Worm (Caenorhabditis elegans): ENCODE results near the gene ZK1248.11.

The ZK1248.11 gene

ce11 chrII:5804288-5804687 lies 24.1 kb downstream of the ZK1248.11 start:
- TF ChIP-seq R02D3.7 (tag; optimal IDR thresholded peaks at IDR 0.05): no peak
- TF ChIP-seq ces-1 (GFP tag; optimal IDR thresholded peaks at IDR 0.05): no peak
- TF ChIP-seq nhr-25 (tag; optimal IDR thresholded peaks at IDR 0.05; ENCODE audit: borderline replicate concordance, insufficient read depth): no peak
- peak; percentile 9 for TF ChIP-seq pqm-1 (tag; optimal IDR thresholded peaks at IDR 0.05)
- TF ChIP-seq hlh-11 (tag; optimal IDR thresholded peaks at IDR 0.05): peak; percentile 21
- TF ChIP-seq madf-9 (GFP tag; conservative IDR thresholded peaks at IDR 0.05): no peak
- TF ChIP-seq ztf-11 (tag; optimal IDR thresholded peaks at IDR 0.05): no peak
- peak; percentile 41 for TF ChIP-seq T20F7.1 (GFP tag; optimal IDR thresholded peaks at IDR 0.05)
- no peak for TF ChIP-seq nhr-111 (GFP tag; optimal IDR thresholded peaks at IDR 0.05)
- no peak for TF ChIP-seq pha-4 (GFP tag; IDR thresholded peaks at IDR 0.05)
- TF ChIP-seq pha-4 (tag; optimal IDR thresholded peaks at IDR 0.05): no peak
- TF ChIP-seq nhr-77 (tag; optimal IDR thresholded peaks at IDR 0.05): no peak
- TF ChIP-seq fos-1 (tag; optimal IDR thresholded peaks at IDR 0.05): no peak
- peak in 1 of 2 experiments; percentile 8 for TF ChIP-seq hif-1 (tag; optimal IDR thresholded peaks at IDR 0.05)
- TF ChIP-seq lin-13 (GFP tag; optimal IDR thresholded peaks at IDR 0.05): no peak
- TF ChIP-seq F44E2.7 (GFP tag; IDR thresholded peaks at IDR 0.05): no peak
- no peak for TF ChIP-seq aha-1 (tag)
- TF ChIP-seq daf-16 (GFP tag; optimal IDR thresholded peaks at IDR 0.05): no peak
- peak; percentile 72 for TF ChIP-seq daf-16 (tag; optimal IDR thresholded peaks at IDR 0.05)
- no peak for TF ChIP-seq nhr-76 (tag; optimal IDR thresholded peaks at IDR 0.05)
- peak; percentile 96 for TF ChIP-seq php-3 (GFP tag; IDR thresholded peaks at IDR 0.05)
- TF ChIP-seq zip-11 (GFP tag; IDR thresholded peaks at IDR 0.05): no peak
- TF ChIP-seq Y5F2A.4 (GFP tag; optimal IDR thresholded peaks at IDR 0.05): no peak
- no peak for TF ChIP-seq F26F4.8 (GFP tag; conservative IDR thresholded peaks at IDR 0.05)
- peak; percentile 70 for TF ChIP-seq dve-1 (tag; optimal IDR thresholded peaks at IDR 0.05; ENCODE audit: insufficient read depth)
- TF ChIP-seq lsy-2 (tag; optimal IDR thresholded peaks at IDR 0.05): no peak
- TF ChIP-seq spr-1 (tag; optimal IDR thresholded peaks at IDR 0.05): no peak
- TF ChIP-seq nhr-10 (tag; optimal IDR thresholded peaks at IDR 0.05): no peak
- no peak for TF ChIP-seq ZK337.2 (GFP tag; IDR thresholded peaks at IDR 0.05)
- no peak for TF ChIP-seq unc-39 (tag; optimal IDR thresholded peaks at IDR 0.05)
- no peak for TF ChIP-seq mes-2 (tag; optimal IDR thresholded peaks at IDR 0.05; ENCODE audit: poor library complexity, severe bottlenecking)
- no peak for TF ChIP-seq Y105C5A.15 (GFP tag; IDR thresholded peaks at IDR 0.05)
- TF ChIP-seq skn-1 (tag; optimal IDR thresholded peaks at IDR 0.05): no peak
- TF ChIP-seq ceh-20 (GFP tag; IDR thresholded peaks at IDR 0.05): peak; percentile 22; the same call in 1 of the 2 replicates
- no peak for TF ChIP-seq nhr-11 (tag; optimal IDR thresholded peaks at IDR 0.05)
- TF ChIP-seq lin-15B (tag; optimal IDR thresholded peaks at IDR 0.05): no peak
- TF ChIP-seq madf-5 (GFP tag; IDR thresholded peaks at IDR 0.05): no peak
- no peak for TF ChIP-seq daf-12 (tag; optimal IDR thresholded peaks at IDR 0.05)
- TF ChIP-seq nhr-28 (tag; optimal IDR thresholded peaks at IDR 0.05): no peak
- TF ChIP-seq F37D6.2 (tag; optimal IDR thresholded peaks at IDR 0.05): no peak
- no peak for TF ChIP-seq zfp-3 (GFP tag; conservative IDR thresholded peaks at IDR 0.05)

- TF ChIP-seq cey-2 (tag; optimal IDR thresholded peaks at IDR 0.05; ENCODE audit: borderline replicate concordance, insufficient read depth): no peak
- no peak for TF ChIP-seq ceh-28 (tag; optimal IDR thresholded peaks at IDR 0.05)
- no peak for TF ChIP-seq D1046.2 (GFP tag; IDR thresholded peaks at IDR 0.05)
- TF ChIP-seq R02D3.7 (tag; optimal IDR thresholded peaks at IDR 0.05): no peak
- no peak for TF ChIP-seq tag-97 (GFP tag; IDR thresholded peaks at IDR 0.05)
- no peak for TF ChIP-seq nhr-42 (GFP tag; IDR thresholded peaks at IDR 0.05)
- TF ChIP-seq aly-2 (tag; optimal IDR thresholded peaks at IDR 0.05): no peak
- no peak for TF ChIP-seq F26F4.8 (GFP tag; conservative IDR thresholded peaks at IDR 0.05)
- no peak for TF ChIP-seq jun-1 (tag; optimal IDR thresholded peaks at IDR 0.05)
- no peak for TF ChIP-seq daf-19 (GFP tag; conservative IDR thresholded peaks at IDR 0.05)
- TF ChIP-seq unc-39 (tag; optimal IDR thresholded peaks at IDR 0.05): no peak
- TF ChIP-seq lin-13 (GFP tag; optimal IDR thresholded peaks at IDR 0.05): no peak
- no peak for TF ChIP-seq zfp-3 (GFP tag; conservative IDR thresholded peaks at IDR 0.05)
- no peak for TF ChIP-seq mep-1 (tag; optimal IDR thresholded peaks at IDR 0.05)
- TF ChIP-seq ces-1 (GFP tag; optimal IDR thresholded peaks at IDR 0.05): no peak
These were observed 27.3 kb downstream of the ZK1248.11 start, which contains the start of the genes K05F1.9 and K05F1.1 for ce11 chrII:5801075-5801474. Gene K05F1.9 (minus strand): TSS chrII:5801175. Gene K05F1.1 (plus strand): TSS chrII:5801382.
